Fruit fly (Drosophila melanogaster) whole organism, prepupa: ENCODE measurements around the gene FucT6.

ENCODE experiments used
- Blimp-1 ChIP-seq: fragments of 200-800 bp; sonication (Bioruptor generic); optimal IDR thresholded peaks from 3 replicates; lab custom pipeline; 2017; ENCODE audit warnings: missing biosample characterization, missing genetic modification characterization, mild to moderate bottlenecking, moderate library complexity, missing genetic modification reagents
- CG10631 ChIP-seq: fragments of 200-800 bp; sonication (Bioruptor generic); optimal IDR thresholded peaks from 2 replicates; lab custom pipeline; 2016; ENCODE audit warnings: missing biosample characterization, missing genetic modification characterization
- CG10669 ChIP-seq: fragments of 200-800 bp; sonication (Bioruptor generic); optimal IDR thresholded peaks from 3 replicates; lab custom pipeline; 2018; ENCODE audit warnings: missing biosample characterization, mild to moderate bottlenecking, missing genetic modification characterization, moderate library complexity
- CG11294 ChIP-seq: fragments of 200-800 bp; sonication (Bioruptor generic); IDR thresholded peaks from 2 replicates; pipeline ENCODE4 v1.3.6; 2022; ENCODE audit warnings: missing biosample characterization, missing genetic modification characterization
- CG11762 ChIP-seq: fragments of 200-800 bp; sonication (Bioruptor generic); optimal IDR thresholded peaks from 3 replicates; lab custom pipeline; 2016; ENCODE audit warnings: missing biosample characterization, missing genetic modification characterization; ENCODE audit not compliant: insufficient read depth
- CG15336 ChIP-seq: fragments of 200-800 bp; sonication (Bioruptor generic); IDR thresholded peaks from 2 replicates; pipeline ENCODE4 v1.3.6; 2022; ENCODE audit warnings: missing biosample characterization, missing genetic modification characterization
- CG16779 ChIP-seq: fragments of 200-800 bp; sonication (Bioruptor generic); optimal IDR thresholded peaks from 3 replicates; lab custom pipeline; 2017; ENCODE audit warnings: missing biosample characterization, mild to moderate bottlenecking, missing genetic modification characterization
- CG3032 ChIP-seq: fragments of 200-800 bp; optimal IDR thresholded peaks from 2 replicates; lab custom pipeline; 2019; ENCODE audit warnings: missing biosample characterization, mild to moderate bottlenecking, missing genetic modification characterization, moderate library complexity
- CG31627 ChIP-seq: fragments of 200-800 bp; sonication (Bioruptor generic); optimal IDR thresholded peaks from 3 replicates; lab custom pipeline; 2016; ENCODE audit warnings: missing biosample characterization, missing genetic modification characterization
- CG32006 ChIP-seq: fragments of 200-800 bp; sonication (Bioruptor generic); optimal IDR thresholded peaks from 3 replicates; lab custom pipeline; 2017; ENCODE audit warnings: missing biosample characterization, mild to moderate bottlenecking, missing genetic modification characterization
- CG6163 ChIP-seq: fragments of 200-800 bp; sonication (Bioruptor generic); IDR thresholded peaks from 3 replicates; pipeline ENCODE4 v1.3.6; 2022; ENCODE audit warnings: missing biosample characterization, missing genetic modification characterization
- CG6808 ChIP-seq: fragments of 200-800 bp; sonication (Bioruptor generic); optimal IDR thresholded peaks from 3 replicates; lab custom pipeline; 2017; ENCODE audit warnings: missing biosample characterization, missing genetic modification characterization, mild to moderate bottlenecking, moderate library complexity, missing genetic modification reagents
- CG6854 ChIP-seq: fragments of 200-800 bp; sonication (Bioruptor generic); optimal IDR thresholded peaks from 2 replicates; lab custom pipeline; 2017; ENCODE audit warnings: missing biosample characterization, mild to moderate bottlenecking, missing genetic modification characterization
- CG7368 ChIP-seq: fragments of 200-800 bp; sonication (Bioruptor generic); optimal IDR thresholded peaks from 3 replicates; lab custom pipeline; 2016; ENCODE audit warnings: missing biosample characterization, missing genetic modification characterization
- CG8119 ChIP-seq: fragments of 200-800 bp; sonication (Bioruptor generic); IDR thresholded peaks from 3 replicates; pipeline ENCODE4 v1.3.6; 2022; ENCODE audit warnings: missing biosample characterization, missing genetic modification characterization
- CG8319 ChIP-seq: fragments of 200-800 bp; sonication (Bioruptor generic); optimal IDR thresholded peaks from 3 replicates; lab custom pipeline; 2016; ENCODE audit warnings: missing biosample characterization, missing genetic modification characterization
- CG8632 ChIP-seq: fragments of 200-800 bp; sonication (Bioruptor generic); optimal IDR thresholded peaks from 3 replicates; lab custom pipeline; 2016; ENCODE audit warnings: missing biosample characterization, missing genetic modification characterization
- CG9139 ChIP-seq: fragments of 200-800 bp; sonication (Bioruptor generic); optimal IDR thresholded peaks from 3 replicates; lab custom pipeline; 2017; ENCODE audit warnings: missing biosample characterization, mild to moderate bottlenecking, missing genetic modification characterization
- Eip75B ChIP-seq: fragments of 200-800 bp; sonication (Bioruptor generic); optimal IDR thresholded peaks from 3 replicates; lab custom pipeline; 2016; ENCODE audit warnings: missing biosample characterization, missing genetic modification characterization
- Eip78C ChIP-seq: fragments of 200-800 bp; sonication (Bioruptor generic); peaks from one replicate; lab custom pipeline; 2016; ENCODE audit warnings: missing biosample characterization, missing genetic modification characterization
- Ets21C ChIP-seq: fragments of 200-800 bp; sonication (Bioruptor generic); optimal IDR thresholded peaks from 3 replicates; lab custom pipeline; 2016; ENCODE audit warnings: missing biosample characterization, missing genetic modification characterization
- Ets96B ChIP-seq: fragments of 200-800 bp; optimal IDR thresholded peaks from 2 replicates; lab custom pipeline; 2019; ENCODE audit warnings: missing biosample characterization, mild to moderate bottlenecking, missing genetic modification characterization, moderate library complexity
- Gug ChIP-seq: fragments of 200-800 bp; sonication (Bioruptor generic); IDR thresholded peaks from 2 replicates; pipeline ENCODE4 v1.3.6; 2022; ENCODE audit warnings: missing biosample characterization, missing genetic modification characterization
- Hr38 ChIP-seq: sonication (Bioruptor generic); optimal IDR thresholded peaks from 2 replicates; lab custom pipeline; 2016; ENCODE audit warnings: missing biosample characterization, missing genetic modification characterization
- Hr39 ChIP-seq: fragments of 200-800 bp; sonication (Bioruptor generic); optimal IDR thresholded peaks from 2 replicates; lab custom pipeline; 2016; ENCODE audit warnings: missing biosample characterization, missing genetic modification characterization
- Hr4 ChIP-seq: fragments of 200-800 bp; sonication (Bioruptor generic); optimal IDR thresholded peaks from 3 replicates; lab custom pipeline; 2016; ENCODE audit warnings: missing biosample characterization, missing genetic modification characterization
- Lpt ChIP-seq: fragments of 200-800 bp; sonication (Bioruptor generic); optimal IDR thresholded peaks from 3 replicates; lab custom pipeline; 2016; ENCODE audit warnings: missing biosample characterization, missing genetic modification characterization
- Met ChIP-seq: fragments of 200-800 bp; sonication (Bioruptor generic); optimal IDR thresholded peaks from 3 replicates; lab custom pipeline; 2016; ENCODE audit warnings: missing biosample characterization, missing genetic modification characterization
- OdsH ChIP-seq: fragments of 200-800 bp; sonication (Bioruptor generic); optimal IDR thresholded peaks from 3 replicates; lab custom pipeline; 2016; ENCODE audit warnings: missing biosample characterization, missing genetic modification characterization
- Smox ChIP-seq: fragments of 200-800 bp; sonication (Bioruptor generic); optimal IDR thresholded peaks from 3 replicates; lab custom pipeline; 2016; ENCODE audit warnings: missing biosample characterization, missing genetic modification characterization
- Sox102F ChIP-seq: fragments of 200-800 bp; sonication (Bioruptor generic); optimal IDR thresholded peaks from 2 replicates; lab custom pipeline; 2016; ENCODE audit warnings: missing biosample characterization, mild to moderate bottlenecking, missing genetic modification characterization
- Sox14 ChIP-seq: fragments of 200-800 bp; sonication (Bioruptor generic); optimal IDR thresholded peaks from 3 replicates; lab custom pipeline; 2016; ENCODE audit warnings: missing biosample characterization, missing genetic modification characterization
- Sox15 ChIP-seq: fragments of 200-800 bp; sonication (Bioruptor generic); optimal IDR thresholded peaks from 3 replicates; lab custom pipeline; 2016; ENCODE audit warnings: missing biosample characterization, missing genetic modification characterization
- achi ChIP-seq: fragments of 200-800 bp; sonication (Bioruptor generic); optimal IDR thresholded peaks from 3 replicates; lab custom pipeline; 2016; ENCODE audit warnings: missing biosample characterization, missing genetic modification characterization
- acj6 ChIP-seq: fragments of 200-800 bp; sonication (Bioruptor generic); optimal IDR thresholded peaks from 3 replicates; lab custom pipeline; 2016; ENCODE audit warnings: missing biosample characterization, missing genetic modification characterization
- cyc ChIP-seq: fragments of 200-800 bp; sonication (Bioruptor generic); optimal IDR thresholded peaks from 3 replicates; lab custom pipeline; 2016; ENCODE audit warnings: missing biosample characterization, missing genetic modification characterization
- dac ChIP-seq: fragments of 200-800 bp; sonication (Bioruptor generic); optimal IDR thresholded peaks from 2 replicates; lab custom pipeline; 2017; ENCODE audit warnings: missing biosample characterization, mild to moderate bottlenecking, missing genetic modification characterization
- esn ChIP-seq: fragments of 200-800 bp; sonication (Bioruptor generic); optimal IDR thresholded peaks from 2 replicates; lab custom pipeline; 2016; ENCODE audit warnings: missing biosample characterization, mild to moderate bottlenecking, missing genetic modification characterization, moderate library complexity
- fd85E ChIP-seq: fragments of 200-800 bp; sonication (Bioruptor generic); optimal IDR thresholded peaks from 3 replicates; lab custom pipeline; 2016; ENCODE audit warnings: missing biosample characterization, missing genetic modification characterization
- fkh ChIP-seq: fragments of 200-800 bp; sonication (Bioruptor generic); optimal IDR thresholded peaks from 3 replicates; lab custom pipeline; 2017; ENCODE audit warnings: missing biosample characterization, mild to moderate bottlenecking, missing genetic modification characterization, moderate library complexity
- salr ChIP-seq, 2 experiments: fragments of 200-800 bp; sonication (Bioruptor generic); optimal IDR thresholded peaks; 3 replicates each; lab custom pipeline; 2016 to 2018; ENCODE audit warnings: missing biosample characterization in 2 of 2, missing genetic modification characterization in 2 of 2, mild to moderate bottlenecking in 1 of 2
- spab ChIP-seq: fragments of 200-800 bp; sonication (Bioruptor generic); optimal IDR thresholded peaks from 2 replicates; lab custom pipeline; 2017; ENCODE audit warnings: missing biosample characterization, mild to moderate bottlenecking, missing genetic modification characterization, missing genetic modification reagents
- svp ChIP-seq: fragments of 200-800 bp; sonication (Bioruptor generic); peaks from one replicate; lab custom pipeline; 2016; ENCODE audit warnings: missing biosample characterization, missing genetic modification characterization
- topi ChIP-seq: fragments of 200-800 bp; sonication (Bioruptor generic); optimal IDR thresholded peaks from 3 replicates; lab custom pipeline; 2016; ENCODE audit warnings: missing biosample characterization, missing genetic modification characterization
- vri ChIP-seq: fragments of 200-800 bp; sonication (Bioruptor generic); optimal IDR thresholded peaks from 3 replicates; lab custom pipeline; 2016; ENCODE audit warnings: missing biosample characterization, mild to moderate bottlenecking, missing genetic modification characterization

The FucT6 gene

dm6 chrX:11715263-11715659 is 5.5 kb upstream of the FucT6 start, which contains the start of gene Amun (continued):
- TF ChIP-seq OdsH (GFP tag; lab: Kevin White, UChicago) (peak; percentile 53), CG11294 (GFP tag; lab: Robert Waterston, UW) (no peak; the same call in 1 of the 2 replicates), CG3032 (tag; lab: Kevin White, UChicago) (peak; percentile 42), CG6854 (no peak), Gug (GFP tag; lab: Robert Waterston, UW) (no peak), Hr39 (GFP tag; lab: Kevin White, UChicago) (peak; percentile 63), salr (GFP tag; optimal IDR thresholded peaks at IDR 0.05; lab: Kevin White, UChicago) (peak in 1 of 2 experiments; percentile 63), CG10669 (GFP tag; lab: Kevin White, UChicago) (peak; percentile 51), CG7368 (GFP tag; lab: Kevin White, UChicago) (peak; percentile 50), Eip78C (GFP tag; lab: Kevin White, UChicago) (peak; percentile 59), CG16779 (tag; lab: Kevin White, UChicago) (no peak), Hr38 (GFP tag; lab: Kevin White, UChicago) (no peak), Lpt (GFP tag; lab: Kevin White, UChicago) (no peak), CG8319 (GFP tag; lab: Kevin White, UChicago) (no peak), Sox15 (GFP tag; lab: Kevin White, UChicago) (no peak), dac (GFP tag; lab: Kevin White, UChicago) (no peak), CG9139 (GFP tag; lab: Kevin White, UChicago) (no peak), Blimp-1 (GFP tag; lab: Kevin White, UChicago) (no peak), topi (GFP tag; lab: Kevin White, UChicago) (peak; percentile 39), acj6 (peak; percentile 57), vri (peak; percentile 41), fkh (GFP tag; lab: Kevin White, UChicago) (peak; percentile 62), cyc (GFP tag; lab: Kevin White, UChicago) (peak; percentile 25), Met (GFP tag; lab: Kevin White, UChicago) (peak; percentile 40), CG15336 (GFP tag; lab: Robert Waterston, UW) (peak; percentile 18; the same call in 1 of the 2 replicates), Eip75B (GFP tag; lab: Kevin White, UChicago) (peak; percentile 36), CG8119 (GFP tag; lab: Robert Waterston, UW) (0 out of 3 replicates have a peak, but pooled peaks have one; percentile 20), CG32006 (peak; percentile 64), CG11762 (GFP tag; lab: Kevin White, UChicago) (no peak), svp (GFP tag; lab: Kevin White, UChicago) (peak; percentile 41), Sox102F (GFP tag; lab: Kevin White, UChicago) (no peak)

- peak; percentile 40; the same call in 1 of the 3 replicates for TF ChIP-seq CG8119 (GFP tag; lab: Robert Waterston, UW)
- TF ChIP-seq Lpt (GFP tag; lab: Kevin White, UChicago), result no peak
- peak in 1 of 2 experiments; percentile 12 for TF ChIP-seq salr (GFP tag; optimal IDR thresholded peaks at IDR 0.05; lab: Kevin White, UChicago)
- no peak for TF ChIP-seq CG10631 (GFP tag; lab: Kevin White, UChicago)
- peak; percentile 29 for TF ChIP-seq achi (GFP tag; lab: Kevin White, UChicago)
- TF ChIP-seq fkh (GFP tag; lab: Kevin White, UChicago), result no peak
- no peak for TF ChIP-seq Eip75B (GFP tag; lab: Kevin White, UChicago)
- peak; percentile 23 for TF ChIP-seq CG11762 (GFP tag; lab: Kevin White, UChicago)
- peak; percentile 49 for TF ChIP-seq esn (GFP tag; lab: Kevin White, UChicago)
- no peak for TF ChIP-seq acj6
- no peak for TF ChIP-seq Blimp-1 (GFP tag; lab: Kevin White, UChicago)
- no peak for TF ChIP-seq spab
- TF ChIP-seq Smox (GFP tag; lab: Kevin White, UChicago), result no peak
- TF ChIP-seq Sox102F (GFP tag; lab: Kevin White, UChicago), result peak; percentile 49
- TF ChIP-seq CG6163, result peak; percentile 83
- TF ChIP-seq vri, result no peak
- no peak for TF ChIP-seq fd85E (GFP tag; lab: Kevin White, UChicago)
- TF ChIP-seq Ets21C (GFP tag; lab: Kevin White, UChicago), result no peak
- TF ChIP-seq Met (GFP tag; lab: Kevin White, UChicago), result peak; percentile 47
- peak; percentile 12 for TF ChIP-seq CG3032 (tag; lab: Kevin White, UChicago)
- peak; percentile 85 for TF ChIP-seq svp (GFP tag; lab: Kevin White, UChicago)
- TF ChIP-seq Hr38 (GFP tag; lab: Kevin White, UChicago), result no peak
- TF ChIP-seq CG6854, result no peak
- TF ChIP-seq cyc (GFP tag; lab: Kevin White, UChicago), result peak; percentile 15
- TF ChIP-seq Eip78C (GFP tag; lab: Kevin White, UChicago), result peak; percentile 80
- peak; percentile 58 for TF ChIP-seq CG6808 (GFP tag; lab: Kevin White, UChicago)
- peak; percentile 43 for TF ChIP-seq Sox14 (GFP tag; lab: Kevin White, UChicago)
- TF ChIP-seq OdsH (GFP tag; lab: Kevin White, UChicago), result no peak
- peak; percentile 19 for TF ChIP-seq CG10669 (GFP tag; lab: Kevin White, UChicago)
- peak; percentile 9 for TF ChIP-seq CG31627 (GFP tag; lab: Kevin White, UChicago)
- no peak for TF ChIP-seq CG8632 (GFP tag; lab: Kevin White, UChicago)
- peak; percentile 24 for TF ChIP-seq topi (GFP tag; lab: Kevin White, UChicago)
- peak; percentile 37 for TF ChIP-seq CG9139 (GFP tag; lab: Kevin White, UChicago)
- TF ChIP-seq Ets96B (tag; lab: Kevin White, UChicago), result no peak
- peak; percentile 50 for TF ChIP-seq Hr4 (GFP tag; lab: Kevin White, UChicago)
Measured at dm6 chrX:11714529-11715262, 4.9 kb upstream of the FucT6 start.
